Worm (Caenorhabditis elegans) whole organism, young adult: Measurements from ENCODE around the gene C17C3.9.

Source experiments
- C06A6.2 ChIP-seq: fragments of 200-800 bp; sonication (Bioruptor generic); conservative IDR thresholded peaks from 2 replicates; pipeline ENCODE4 v1.3.6; 2022; ENCODE audit warnings: missing genetic modification characterization, missing compliant biosample characterization
- F37B4.10 ChIP-seq: fragments of 200-800 bp; sonication (Bioruptor generic); IDR thresholded peaks from 2 replicates; pipeline ENCODE4 v1.3.6; 2022; ENCODE audit warnings: missing genetic modification characterization, missing compliant biosample characterization
- akir-1 ChIP-seq: fragments of 200-800 bp; sonication (Bioruptor generic); optimal IDR thresholded peaks from 2 replicates; lab custom pipeline; 2018; ENCODE audit warnings: mild to moderate bottlenecking, missing genetic modification characterization, moderate library complexity, missing compliant biosample characterization
- athp-1 ChIP-seq: sonication (generic microtip); optimal IDR thresholded peaks from 2 replicates; lab custom pipeline; 2017; ENCODE audit warnings: mild to moderate bottlenecking, missing genetic modification characterization, missing compliant biosample characterization
- attf-6 ChIP-seq: fragments of 200-800 bp; sonication (Bioruptor generic); IDR thresholded peaks from 2 replicates; pipeline ENCODE4 v1.3.6; 2022; ENCODE audit warnings: missing genetic modification reagents, missing genetic modification characterization, missing compliant biosample characterization
- die-1 ChIP-seq: sonication (generic microtip); optimal IDR thresholded peaks from 2 replicates; lab custom pipeline; 2016; ENCODE audit warnings: missing genotype, mild to moderate bottlenecking, missing genetic modification characterization, missing compliant biosample characterization
- efl-1 ChIP-seq: fragments of 150-350 bp; optimal IDR thresholded peaks from 2 replicates; lab custom pipeline; 2014; ENCODE audit warnings: missing biosample characterization, missing genetic modification reagents, missing genetic modification characterization
- egl-18 ChIP-seq: fragments of 200-800 bp; sonication (Bioruptor generic); IDR thresholded peaks from 2 replicates; pipeline ENCODE4 v1.3.6; 2022; ENCODE audit warnings: missing genetic modification reagents, missing genetic modification characterization, missing compliant biosample characterization
- egrh-3 ChIP-seq: fragments of 200-800 bp; sonication (Bioruptor generic); IDR thresholded peaks from 2 replicates; pipeline ENCODE4 v1.3.6; 2022; ENCODE audit warnings: missing genetic modification reagents, missing genetic modification characterization, missing compliant biosample characterization
- gei-17 ChIP-seq: fragments of 200-800 bp; sonication (Bioruptor generic); optimal IDR thresholded peaks from 2 replicates; lab custom pipeline; 2018; ENCODE audit warnings: mild to moderate bottlenecking, missing genetic modification characterization, missing compliant biosample characterization
- him-1 ChIP-seq: sonication (generic microtip); optimal IDR thresholded peaks from 2 replicates; lab custom pipeline; 2016; ENCODE audit warnings: missing genotype, missing genetic modification reagents, missing genetic modification characterization, missing compliant biosample characterization
- lin-26 ChIP-seq: fragments of 200-800 bp; sonication (Bioruptor generic); IDR thresholded peaks from 2 replicates; pipeline ENCODE4 v1.3.6; 2022; ENCODE audit warnings: missing genetic modification reagents, missing genetic modification characterization, missing compliant biosample characterization
- lin-40 ChIP-seq: sonication (generic microtip); optimal IDR thresholded peaks from 2 replicates; lab custom pipeline; 2016; ENCODE audit warnings: missing genetic modification characterization, mild to moderate bottlenecking, missing compliant biosample characterization, missing genotype, missing genetic modification reagents
- rcor-1 ChIP-seq: fragments of 200-800 bp; sonication (Bioruptor generic); IDR thresholded peaks from 2 replicates; pipeline ENCODE4 v1.3.6; 2022; ENCODE audit warnings: missing genetic modification reagents, missing genetic modification characterization, missing compliant biosample characterization
- snpc-1.1 ChIP-seq: sonication (generic microtip); optimal IDR thresholded peaks from 2 replicates; lab custom pipeline; 2017; ENCODE audit warnings: missing genetic modification characterization, mild to moderate bottlenecking, missing compliant biosample characterization, antibody characterized with exemption, moderate library complexity, missing genotype, missing genetic modification reagents; ENCODE audit not compliant: insufficient read depth
- somi-1 ChIP-seq: fragments of 200-800 bp; sonication (Bioruptor generic); optimal IDR thresholded peaks from 2 replicates; lab custom pipeline; 2018; ENCODE audit warnings: mild to moderate bottlenecking, missing genetic modification characterization, missing compliant biosample characterization
- sptf-2 ChIP-seq: fragments of 200-800 bp; sonication (Bioruptor generic); optimal IDR thresholded peaks from 2 replicates; lab custom pipeline; 2018; ENCODE audit warnings: mild to moderate bottlenecking, missing genetic modification characterization, missing compliant biosample characterization
- ztf-6 ChIP-seq: fragments of 200-800 bp; sonication (Bioruptor generic); IDR thresholded peaks from 2 replicates; pipeline ENCODE4 v1.3.6; 2022; ENCODE audit warnings: missing genetic modification reagents, missing genetic modification characterization, missing compliant biosample characterization

Gene C17C3.9

DNA sequence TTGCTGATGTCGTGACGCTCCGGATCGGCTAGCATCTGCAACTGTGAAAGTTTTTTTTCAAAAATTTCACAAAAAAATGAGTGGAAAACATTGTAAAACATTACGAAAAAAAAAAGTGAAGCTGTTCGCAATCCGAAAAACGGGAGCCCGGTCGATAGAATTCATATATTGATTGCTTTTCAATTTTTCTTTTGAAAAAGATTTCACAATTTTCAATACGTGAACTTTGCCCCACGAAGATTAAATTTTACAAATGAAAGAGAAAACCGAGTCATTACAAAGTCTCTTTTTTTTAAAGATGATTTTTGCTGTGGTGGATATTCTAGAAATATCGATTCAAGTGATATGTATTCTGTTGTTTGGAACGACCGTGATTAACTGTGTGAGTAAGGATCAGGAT, 37.7 kb downstream of the C17C3.9 start, which contains the start of gene F12A10.6:
TSS of gene F12A10.6 (minus strand) at position 101 of the 400 bp plus-strand sequence.
- no peak for TF ChIP-seq athp-1 (tag; lab: Kevin White, UChicago)
- TF ChIP-seq sptf-2: no peak
- TF ChIP-seq rcor-1 (GFP tag; lab: Robert Waterston, UW): no peak
- no peak for TF ChIP-seq lin-40 (tag; lab: Kevin White, UChicago)
- no peak for TF ChIP-seq die-1 (tag; lab: Kevin White, UChicago)
- TF ChIP-seq egl-18 (GFP tag; lab: Robert Waterston, UW): no peak
- no peak for TF ChIP-seq snpc-1.1 (tag; lab: Kevin White, UChicago)
- no peak for TF ChIP-seq egrh-3
- TF ChIP-seq lin-26 (GFP tag; lab: Robert Waterston, UW): no peak
- TF ChIP-seq, all 124 proteins: peak for 0

DNA sequence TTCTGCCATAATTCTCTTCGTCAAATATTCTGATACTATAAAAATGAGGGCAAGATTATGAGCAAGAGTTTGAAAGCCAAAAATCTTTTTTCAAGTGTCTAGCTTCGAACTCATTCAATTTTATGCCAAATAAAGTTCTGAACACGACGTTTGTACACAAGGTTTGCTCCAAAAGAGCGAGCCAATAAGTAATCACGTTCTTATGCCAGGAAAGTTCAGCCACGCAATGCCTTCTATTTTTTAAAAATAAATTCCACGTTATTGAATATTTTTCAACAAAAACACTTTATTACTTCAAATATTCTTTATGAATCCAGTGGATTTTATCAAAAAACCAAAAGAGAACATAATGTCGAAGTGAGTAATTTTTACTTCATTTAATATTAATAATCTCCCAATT, 44.2 kb downstream of the C17C3.9 start, which contains the start of gene nep-5:
TSS of gene nep-5 (plus strand) at position 301 of the 400 bp plus-strand sequence.
- no peak for TF ChIP-seq him-1 (tag; lab: Kevin White, UChicago)
- no peak for TF ChIP-seq F37B4.10 (GFP tag; lab: Robert Waterston, UW)
- TF ChIP-seq efl-1: no peak
- no peak for TF ChIP-seq akir-1
- TF ChIP-seq, all 124 proteins: peak for 0

DNA sequence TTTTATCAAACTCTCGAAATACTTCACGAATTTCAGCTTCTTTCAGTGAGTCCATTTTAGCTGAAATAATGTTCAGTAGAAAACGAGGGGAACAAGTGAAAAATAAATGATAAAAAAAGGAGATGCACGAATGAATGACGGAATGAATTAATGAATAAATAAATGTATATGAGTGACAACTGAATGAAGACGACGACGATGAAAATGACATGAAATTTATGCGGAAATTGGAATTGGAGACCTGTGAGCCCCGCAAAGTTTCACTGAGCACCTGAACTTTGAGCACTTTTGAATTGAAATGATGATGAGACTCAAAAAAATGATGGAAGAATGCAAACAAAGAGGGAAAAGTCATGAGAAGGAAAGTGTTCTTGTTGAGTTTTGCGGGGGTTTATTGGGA, 50.1 kb downstream of the C17C3.9 start, which contains the start of gene cal-8:
TSS of gene cal-8 (minus strand) at position 60 of the 400 bp plus-strand sequence.
- TF ChIP-seq efl-1 (no peak), somi-1 (GFP tag; lab: Kevin White, UChicago) (no peak), ztf-6 (GFP tag; lab: Robert Waterston, UW) (no peak), attf-6 (GFP tag; lab: Robert Waterston, UW) (no peak), gei-17 (GFP tag; lab: Kevin White, UChicago) (no peak), C06A6.2 (no peak)
